Worm (Caenorhabditis elegans): ENCODE results near the gene sas-6.
A peak's percentile ranks its signal among the peaks of the same experiment; 100 is the strongest.

Gene sas-6

ce11 chrIV:13788652-13789051 is at the start of gene sas-6, which contains the start of gene Y45F10D.7:
Gene sas-6 (minus strand): TSS chrIV:13788731.
Gene Y45F10D.7 (plus strand): TSS chrIV:13788907.
- TF ChIP-seq sem-4 (tag; optimal IDR thresholded peaks at IDR 0.05) (no peak), ceh-16 (tag; optimal IDR thresholded peaks at IDR 0.05) (no peak), nhr-23 (tag; optimal IDR thresholded peaks at IDR 0.05) (no peak), ztf-1 (GFP tag; conservative IDR thresholded peaks at IDR 0.05) (no peak), ztf-4 (tag; optimal IDR thresholded peaks at IDR 0.05) (no peak), sma-9 (GFP tag; optimal IDR thresholded peaks at IDR 0.05) (no peak), sma-9 (tag; optimal IDR thresholded peaks at IDR 0.05) (no peak), C34F6.9 (tag; optimal IDR thresholded peaks at IDR 0.05) (peak; percentile 77), ama-1 (optimal IDR thresholded peaks at IDR 0.05) (no peak), zag-1 (tag; optimal IDR thresholded peaks at IDR 0.05) (no peak), alr-1 (tag; optimal IDR thresholded peaks at IDR 0.05) (no peak), aly-2 (tag; optimal IDR thresholded peaks at IDR 0.05) (no peak), nhr-12 (tag; optimal IDR thresholded peaks at IDR 0.05) (no peak), dmd-4 (tag; optimal IDR thresholded peaks at IDR 0.05) (no peak), Y55F3AM.14 (GFP tag; optimal IDR thresholded peaks at IDR 0.05) (no peak), unc-39 (tag; optimal IDR thresholded peaks at IDR 0.05) (no peak), mbf-1 (tag; optimal IDR thresholded peaks at IDR 0.05) (no peak), nhr-6 (tag; optimal IDR thresholded peaks at IDR 0.05) (no peak), elt-1 (tag; optimal IDR thresholded peaks at IDR 0.05) (no peak), snpc-4 (tag; optimal IDR thresholded peaks at IDR 0.05) (no peak), F13H6.1 (tag; optimal IDR thresholded peaks at IDR 0.05) (no peak), lsy-2 (tag; optimal IDR thresholded peaks at IDR 0.05) (peak; percentile 95 to 99), elt-3 (tag; optimal IDR thresholded peaks at IDR 0.05) (no peak), sma-3 (GFP tag; optimal IDR thresholded peaks at IDR 0.05) (peak; percentile 11), nhr-11 (tag; optimal IDR thresholded peaks at IDR 0.05) (no peak), fos-1 (tag; optimal IDR thresholded peaks at IDR 0.05) (peak; percentile 17), unc-62 (GFP tag; optimal IDR thresholded peaks at IDR 0.05) (no peak), nhr-129 (tag; optimal IDR thresholded peaks at IDR 0.05) (peak; percentile 86), mab-5 (tag; optimal IDR thresholded peaks at IDR 0.05) (peak; percentile 45), blmp-1 (tag; optimal IDR thresholded peaks at IDR 0.05; ENCODE audit: insufficient read depth) (no peak), crh-2 (tag; optimal IDR thresholded peaks at IDR 0.05) (peak; percentile 73), lin-39 (tag; optimal IDR thresholded peaks at IDR 0.05) (no peak), lin-11 (tag; optimal IDR thresholded peaks at IDR 0.05) (no peak), nhr-237 (tag; optimal IDR thresholded peaks at IDR 0.05) (no peak), mdl-1 (tag; optimal IDR thresholded peaks at IDR 0.05) (no peak), gmeb-1 (tag; optimal IDR thresholded peaks at IDR 0.05) (peak; percentile 86), skn-1 (tag; optimal IDR thresholded peaks at IDR 0.05) (no peak), ZK546.5 (tag; optimal IDR thresholded peaks at IDR 0.05) (no peak), lin-13 (GFP tag; optimal IDR thresholded peaks at IDR 0.05) (peak; percentile 61), egl-27 (tag; optimal IDR thresholded peaks at IDR 0.05) (no peak), nhr-21 (tag; optimal IDR thresholded peaks at IDR 0.05) (no peak), ztf-11 (tag; optimal IDR thresholded peaks at IDR 0.05) (no peak), unc-55 (GFP tag; optimal IDR thresholded peaks at IDR 0.05) (peak; percentile 88), ceh-82 (tag; optimal IDR thresholded peaks at IDR 0.05) (no peak), nhr-10 (tag; optimal IDR thresholded peaks at IDR 0.05) (no peak), R02D3.7 (tag; optimal IDR thresholded peaks at IDR 0.05) (no peak), peb-1 (tag; optimal IDR thresholded peaks at IDR 0.05) (no peak), nhr-25 (tag; optimal IDR thresholded peaks at IDR 0.05) (peak; percentile 33), nhr-77 (tag; optimal IDR thresholded peaks at IDR 0.05) (no peak)

Data from whole organism, L2 larva.